Worm (Caenorhabditis elegans) whole organism, L4/young adult: Measurements from ENCODE around the gene F54B3.4.

Experiments used
- W03F9.2 ChIP-seq: fragments of 150-350 bp; optimal IDR thresholded peaks from 2 replicates; lab custom pipeline; 2014; ENCODE audit warnings: missing biosample characterization, missing genetic modification characterization
- dao-5 ChIP-seq: sonication (generic microtip); optimal IDR thresholded peaks from 2 replicates; lab custom pipeline; 2016; ENCODE audit warnings: missing genotype, missing genetic modification characterization, moderate library complexity, missing compliant biosample characterization
- him-1 ChIP-seq: sonication (generic microtip); optimal IDR thresholded peaks from 2 replicates; lab custom pipeline; 2016; ENCODE audit warnings: missing genotype, missing genetic modification reagents, missing genetic modification characterization, missing compliant biosample characterization

ce11 chrII:10311973-10312372 is 41.0 kb upstream of the F54B3.4 start, which contains the start of gene srlf-34:
- TF ChIP-seq W03F9.2 (no peak), him-1 (tag; lab: Kevin White, UChicago) (no peak), dao-5 (no peak)
